Worm (Caenorhabditis elegans) whole organism, young adult: ENCODE data around the gene ZK1098.9.
A peak's percentile ranks its signal among the peaks of the same experiment; 100 is the strongest.

Experiments
- B0035.1 ChIP-seq: sonication (generic microtip); optimal IDR thresholded peaks from 2 replicates; lab custom pipeline; 2016; ENCODE audit warnings: missing genetic modification characterization, mild to moderate bottlenecking, missing compliant biosample characterization, missing genotype, missing genetic modification reagents
- B0261.1 ChIP-seq: sonication (generic microtip); optimal IDR thresholded peaks from 2 replicates; lab custom pipeline; 2016; ENCODE audit warnings: mild to moderate bottlenecking, missing genetic modification characterization, moderate library complexity, missing compliant biosample characterization
- B0336.3 ChIP-seq: fragments of 200-800 bp; sonication (Bioruptor generic); IDR thresholded peaks from 2 replicates; pipeline ENCODE4 v1.3.6; 2022; ENCODE audit warnings: missing genetic modification characterization, missing compliant biosample characterization
- F37B4.10 ChIP-seq: fragments of 200-800 bp; sonication (Bioruptor generic); IDR thresholded peaks from 2 replicates; pipeline ENCODE4 v1.3.6; 2022; ENCODE audit warnings: missing genetic modification characterization, missing compliant biosample characterization
- F39B2.1 ChIP-seq: fragments of 200-800 bp; sonication (Bioruptor generic); IDR thresholded peaks from 2 replicates; pipeline ENCODE4 v1.3.6; 2022; ENCODE audit warnings: missing genetic modification reagents, missing genetic modification characterization, missing compliant biosample characterization
- F57C9.4 ChIP-seq: sonication (generic microtip); optimal IDR thresholded peaks from 2 replicates; lab custom pipeline; 2017; ENCODE audit warnings: mild to moderate bottlenecking, missing genetic modification characterization, missing compliant biosample characterization
- K11D2.4 ChIP-seq: fragments of 200-800 bp; sonication (Bioruptor generic); IDR thresholded peaks from 2 replicates; pipeline ENCODE4 v1.3.6; 2022; ENCODE audit warnings: missing genetic modification reagents, missing genetic modification characterization, missing compliant biosample characterization
- K12H6.12 ChIP-seq: fragments of 200-800 bp; sonication (Bioruptor generic); optimal IDR thresholded peaks from 2 replicates; lab custom pipeline; 2018; ENCODE audit warnings: mild to moderate bottlenecking, missing genetic modification characterization, missing compliant biosample characterization
- Y53G8AR.9 ChIP-seq: fragments of 200-800 bp; sonication (Bioruptor generic); conservative IDR thresholded peaks from 2 replicates; pipeline ENCODE4 v1.3.6; 2022; ENCODE audit warnings: missing genetic modification reagents, missing genetic modification characterization, missing compliant biosample characterization
- Y79H2A.3 ChIP-seq: fragments of 200-800 bp; sonication (Bioruptor generic); conservative IDR thresholded peaks from 2 replicates; pipeline ENCODE4 v1.3.6; 2022; ENCODE audit warnings: missing genetic modification reagents, missing genetic modification characterization, missing compliant biosample characterization
- aptf-2 ChIP-seq: fragments of 200-800 bp; sonication (Bioruptor generic); conservative IDR thresholded peaks from 2 replicates; pipeline ENCODE4 v1.3.6; 2022; ENCODE audit warnings: missing genetic modification reagents, missing genetic modification characterization, missing compliant biosample characterization
- athp-1 ChIP-seq: sonication (generic microtip); optimal IDR thresholded peaks from 2 replicates; lab custom pipeline; 2017; ENCODE audit warnings: mild to moderate bottlenecking, missing genetic modification characterization, missing compliant biosample characterization
- attf-3 ChIP-seq: fragments of 200-800 bp; sonication (Bioruptor generic); conservative IDR thresholded peaks from 2 replicates; pipeline ENCODE4 v1.3.6; 2022; ENCODE audit warnings: missing genetic modification reagents, missing genetic modification characterization, missing compliant biosample characterization
- cebp-1 ChIP-seq, 2 experiments: fragments of 200-800 bp in 1 of 2; sonication (Bioruptor generic) in 1 of 2; sonication (generic microtip) in 1 of 2; IDR thresholded peaks in 1 of 2; optimal IDR thresholded peaks in 1 of 2; 2 replicates each; pipeline versions ENCODE4 v1.3.6 to Lab custom; 2017 to 2022; ENCODE audit warnings: missing compliant biosample characterization in 2 of 2, missing genetic modification characterization in 2 of 2, mild to moderate bottlenecking in 1 of 2, missing genetic modification reagents in 1 of 2, moderate library complexity in 1 of 2
- cebp-2 ChIP-seq: fragments of 200-800 bp; sonication (Bioruptor generic); IDR thresholded peaks from 2 replicates; pipeline ENCODE4 v1.3.6; 2022; ENCODE audit warnings: missing genetic modification characterization, missing compliant biosample characterization
- ceh-40 ChIP-seq: fragments of 200-800 bp; sonication (Bioruptor generic); IDR thresholded peaks from 2 replicates; pipeline ENCODE4 v1.3.6; 2022; ENCODE audit warnings: missing genetic modification characterization, missing compliant biosample characterization
- ceh-58 ChIP-seq: fragments of 200-800 bp; sonication (Bioruptor generic); IDR thresholded peaks from 2 replicates; pipeline ENCODE4 v1.3.6; 2022; ENCODE audit warnings: missing genetic modification characterization, missing compliant biosample characterization
- ceh-91 ChIP-seq: fragments of 200-800 bp; sonication (Bioruptor generic); IDR thresholded peaks from 2 replicates; pipeline ENCODE4 v1.3.6; 2022; ENCODE audit warnings: missing genetic modification reagents, missing genetic modification characterization, missing compliant biosample characterization
- chd-7 ChIP-seq: sonication (generic microtip); optimal IDR thresholded peaks from 2 replicates; lab custom pipeline; 2016; ENCODE audit warnings: mild to moderate bottlenecking, missing genetic modification characterization, moderate library complexity, missing compliant biosample characterization
- dox-1 ChIP-seq: fragments of 200-800 bp; sonication (Bioruptor generic); IDR thresholded peaks from 2 replicates; pipeline ENCODE4 v1.3.6; 2022; ENCODE audit warnings: missing genetic modification reagents, missing genetic modification characterization, missing compliant biosample characterization
- dpff-1 ChIP-seq: sonication (generic microtip); optimal IDR thresholded peaks from 2 replicates; lab custom pipeline; 2017; ENCODE audit warnings: mild to moderate bottlenecking, missing genetic modification characterization, missing compliant biosample characterization
- efl-1 ChIP-seq: fragments of 150-350 bp; optimal IDR thresholded peaks from 2 replicates; lab custom pipeline; 2014; ENCODE audit warnings: missing biosample characterization, missing genetic modification reagents, missing genetic modification characterization
- egl-44 ChIP-seq: fragments of 200-800 bp; sonication (Bioruptor generic); IDR thresholded peaks from 2 replicates; pipeline ENCODE4 v1.3.6; 2022; ENCODE audit warnings: missing genetic modification reagents, missing genetic modification characterization, missing compliant biosample characterization
- ets-4 ChIP-seq: fragments of 200-800 bp; sonication (Bioruptor generic); optimal IDR thresholded peaks from 2 replicates; lab custom pipeline; 2018; ENCODE audit warnings: mild to moderate bottlenecking, missing genetic modification characterization, missing compliant biosample characterization
- fkh-3 ChIP-seq: sonication (generic microtip); optimal IDR thresholded peaks from 2 replicates; lab custom pipeline; 2016; ENCODE audit warnings: mild to moderate bottlenecking, missing genetic modification characterization, missing compliant biosample characterization
- him-1 ChIP-seq: sonication (generic microtip); optimal IDR thresholded peaks from 2 replicates; lab custom pipeline; 2016; ENCODE audit warnings: missing genotype, missing genetic modification reagents, missing genetic modification characterization, missing compliant biosample characterization
- hlh-12 ChIP-seq: sonication (generic microtip); optimal IDR thresholded peaks from 2 replicates; lab custom pipeline; 2016; ENCODE audit warnings: missing genetic modification characterization, missing compliant biosample characterization
- hlh-26 ChIP-seq: fragments of 200-800 bp; sonication (Bioruptor generic); conservative IDR thresholded peaks from 2 replicates; pipeline ENCODE4 v1.3.6; 2022; ENCODE audit warnings: missing genetic modification reagents, missing genetic modification characterization, missing compliant biosample characterization
- hmg-1.2 ChIP-seq: fragments of 200-800 bp; sonication (Bioruptor generic); IDR thresholded peaks from 2 replicates; pipeline ENCODE4 v1.3.6; 2022; ENCODE audit warnings: missing genetic modification reagents, missing genetic modification characterization, missing compliant biosample characterization
- hmg-20 ChIP-seq: fragments of 200-800 bp; sonication (Bioruptor generic); IDR thresholded peaks from 2 replicates; pipeline ENCODE4 v1.3.6; 2022; ENCODE audit warnings: missing genetic modification reagents, missing genetic modification characterization, missing compliant biosample characterization
- hrde-1 ChIP-seq: sonication (generic microtip); optimal IDR thresholded peaks from 2 replicates; lab custom pipeline; 2016; ENCODE audit warnings: missing genetic modification characterization, mild to moderate bottlenecking, missing compliant biosample characterization, moderate library complexity, missing genotype, missing genetic modification reagents, borderline replicate concordance
- lag-1 ChIP-seq: fragments of 200-800 bp; sonication (Bioruptor generic); IDR thresholded peaks from 2 replicates; pipeline ENCODE4 v1.3.6; 2022; ENCODE audit warnings: missing genetic modification reagents, missing genetic modification characterization, missing compliant biosample characterization
- let-607 ChIP-seq, 2 experiments: fragments of 200-800 bp in 1 of 2; sonication (Bioruptor generic) in 1 of 2; sonication (generic microtip) in 1 of 2; optimal IDR thresholded peaks; 2 replicates each; lab custom pipeline; 2016 to 2018; ENCODE audit warnings: mild to moderate bottlenecking in 2 of 2, missing compliant biosample characterization in 2 of 2, missing genetic modification characterization in 2 of 2, moderate library complexity in 2 of 2, missing genotype in 1 of 2
- lin-35 ChIP-seq, 3 experiments: fragments of 150-350 bp in 2 of 3; sonication (generic microtip) in 1 of 3; optimal IDR thresholded peaks; 2 replicates each; lab custom pipeline; 2014 to 2018; ENCODE audit warnings: missing biosample characterization in 3 of 3, missing genetic modification characterization in 3 of 3, missing genetic modification reagents in 3 of 3
- lir-1 ChIP-seq: fragments of 200-800 bp; sonication (Bioruptor generic); conservative IDR thresholded peaks from 2 replicates; pipeline ENCODE4 v1.3.6; 2022; ENCODE audit warnings: missing genetic modification reagents, missing genetic modification characterization, missing compliant biosample characterization
- madf-3 ChIP-seq: fragments of 200-800 bp; sonication (Bioruptor generic); IDR thresholded peaks from 2 replicates; pipeline ENCODE4 v1.3.6; 2022; ENCODE audit warnings: missing genetic modification reagents, missing genetic modification characterization, missing compliant biosample characterization
- madf-6 ChIP-seq: fragments of 200-800 bp; sonication (Bioruptor generic); IDR thresholded peaks from 2 replicates; pipeline ENCODE4 v1.3.6; 2022; ENCODE audit warnings: missing genetic modification reagents, missing genetic modification characterization, missing compliant biosample characterization
- nfya-1 ChIP-seq: sonication (generic microtip); optimal IDR thresholded peaks from 2 replicates; lab custom pipeline; 2017; ENCODE audit warnings: antibody characterized with exemption, missing compliant biosample characterization, missing genetic modification characterization, borderline replicate concordance; ENCODE audit not compliant: insufficient read depth
- nhr-120 ChIP-seq: fragments of 200-800 bp; sonication (Bioruptor generic); IDR thresholded peaks from 2 replicates; pipeline ENCODE4 v1.3.6; 2022; ENCODE audit warnings: missing genetic modification characterization, missing compliant biosample characterization
- pbrm-1 ChIP-seq: fragments of 200-800 bp; sonication (Bioruptor generic); IDR thresholded peaks from 2 replicates; pipeline ENCODE4 v1.3.6; 2022; ENCODE audit warnings: missing genetic modification reagents, missing genetic modification characterization, missing compliant biosample characterization
- rcor-1 ChIP-seq: fragments of 200-800 bp; sonication (Bioruptor generic); IDR thresholded peaks from 2 replicates; pipeline ENCODE4 v1.3.6; 2022; ENCODE audit warnings: missing genetic modification reagents, missing genetic modification characterization, missing compliant biosample characterization
- rec-8 ChIP-seq, 2 experiments: sonication (generic microtip); optimal IDR thresholded peaks; 2 replicates each; lab custom pipeline; 2016; ENCODE audit warnings: mild to moderate bottlenecking in 2 of 2, missing genetic modification characterization in 2 of 2, missing genetic modification reagents in 2 of 2, missing genotype in 2 of 2, missing biosample characterization in 1 of 2, missing compliant biosample characterization in 1 of 2, moderate library complexity in 1 of 2
- repo-1 ChIP-seq: sonication (generic microtip); optimal IDR thresholded peaks from 2 replicates; lab custom pipeline; 2017; ENCODE audit warnings: mild to moderate bottlenecking, missing genetic modification characterization, missing compliant biosample characterization
- snpc-1.1 ChIP-seq: sonication (generic microtip); optimal IDR thresholded peaks from 2 replicates; lab custom pipeline; 2017; ENCODE audit warnings: missing genetic modification characterization, mild to moderate bottlenecking, missing compliant biosample characterization, antibody characterized with exemption, moderate library complexity, missing genotype, missing genetic modification reagents; ENCODE audit not compliant: insufficient read depth
- sptf-2 ChIP-seq: fragments of 200-800 bp; sonication (Bioruptor generic); optimal IDR thresholded peaks from 2 replicates; lab custom pipeline; 2018; ENCODE audit warnings: mild to moderate bottlenecking, missing genetic modification characterization, missing compliant biosample characterization
- xnd-1 ChIP-seq: sonication (generic microtip); optimal IDR thresholded peaks from 2 replicates; lab custom pipeline; 2016; ENCODE audit warnings: missing genotype, missing genetic modification reagents, missing genetic modification characterization, missing compliant biosample characterization

ZK1098.9 gene

DNA sequence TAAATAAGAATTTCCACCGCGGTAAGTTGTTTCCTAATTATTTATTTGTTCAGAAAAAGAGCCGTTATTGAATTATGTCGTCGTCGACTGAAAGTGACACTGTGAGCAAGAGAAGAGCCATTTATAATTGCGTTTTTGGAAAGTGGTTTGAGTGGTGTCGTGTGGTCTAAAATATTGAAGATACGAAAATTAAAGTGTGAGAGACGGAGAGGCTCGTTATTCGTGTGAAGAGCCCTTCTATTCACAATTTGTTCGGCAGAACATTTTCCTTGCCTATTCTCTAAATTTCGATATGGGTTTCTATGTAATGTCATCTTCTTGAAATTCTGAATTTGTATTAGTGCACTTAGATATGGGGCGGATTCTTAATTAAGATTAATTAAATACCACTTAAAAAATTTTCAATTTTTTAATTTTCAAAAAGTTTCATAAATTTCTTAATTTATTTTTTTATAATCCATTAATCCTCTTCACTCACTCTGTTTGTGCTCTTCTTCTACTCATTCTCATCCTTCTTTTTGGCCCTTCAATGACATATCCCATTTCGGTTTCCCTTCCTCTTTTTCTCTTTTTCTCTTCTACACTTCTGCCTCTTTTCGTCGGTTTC, 34.4 kb upstream of the ZK1098.9 start (continued):
- peak; percentile 70 for TF ChIP-seq Y53G8AR.9 (GFP tag; lab: Robert Waterston, UW)
- no peak for TF ChIP-seq F57C9.4
- TF ChIP-seq K11D2.4 (GFP tag; lab: Robert Waterston, UW), result no peak
- peak; percentile 90 for TF ChIP-seq repo-1 (tag; lab: Kevin White, UChicago)
- peak; percentile 65 for TF ChIP-seq chd-7
- no peak for TF ChIP-seq hlh-12 (tag; lab: Kevin White, UChicago)
- TF ChIP-seq B0035.1 (tag; lab: Kevin White, UChicago), result peak; percentile 48
- TF ChIP-seq ceh-91 (GFP tag; lab: Robert Waterston, UW), result no peak
- peak; percentile 9 for TF ChIP-seq xnd-1 (tag; lab: Kevin White, UChicago)
- no peak for TF ChIP-seq dox-1 (GFP tag; lab: Robert Waterston, UW)
- peak; percentile 7 for TF ChIP-seq athp-1
- no peak for TF ChIP-seq sptf-2 (GFP tag; lab: Kevin White, UChicago)
- TF ChIP-seq fkh-3 (tag; lab: Kevin White, UChicago), result no peak
- peak; percentile 11 for TF ChIP-seq hmg-1.2
- TF ChIP-seq rec-8 (tag; optimal IDR thresholded peaks at IDR 0.05; lab: Kevin White, UChicago), result peak in 1 of 2 experiments; percentile 3
- no peak for TF ChIP-seq ets-4 (GFP tag; lab: Kevin White, UChicago)
- TF ChIP-seq snpc-1.1 (tag; lab: Kevin White, UChicago), result no peak
- no peak for TF ChIP-seq lir-1
- TF ChIP-seq ceh-58 (GFP tag; lab: Robert Waterston, UW), result no peak
- no peak for TF ChIP-seq nfya-1 (tag; lab: Kevin White, UChicago)
- no peak for TF ChIP-seq lag-1 (GFP tag; lab: Robert Waterston, UW)
- TF ChIP-seq rcor-1 (GFP tag; lab: Robert Waterston, UW), result no peak
- TF ChIP-seq B0336.3 (GFP tag; lab: Robert Waterston, UW), result peak; percentile 65
- 0 out of 2 replicates have a peak, but pooled peaks have one; percentile 9 for TF ChIP-seq ceh-40 (GFP tag; lab: Robert Waterston, UW)
- TF ChIP-seq madf-3, result 0 out of 2 replicates have a peak, but pooled peaks have one; percentile 29
- no peak for TF ChIP-seq dpff-1 (tag; lab: Kevin White, UChicago)
- TF ChIP-seq hlh-26 (GFP tag; lab: Robert Waterston, UW), result no peak
- TF ChIP-seq pbrm-1 (GFP tag; lab: Robert Waterston, UW), result peak; percentile 60; the same call in 1 of the 2 replicates
- no peak for TF ChIP-seq nhr-120 (GFP tag; lab: Robert Waterston, UW)
- no peak for TF ChIP-seq egl-44
- TF ChIP-seq K12H6.12 (tag; lab: Kevin White, UChicago), result peak; percentile 12
- TF ChIP-seq Y79H2A.3, result no peak
- no peak for TF ChIP-seq efl-1 (GFP tag; lab: Kevin White, UChicago)
- no peak for TF ChIP-seq cebp-2 (GFP tag; lab: Robert Waterston, UW)
- TF ChIP-seq F37B4.10 (GFP tag; lab: Robert Waterston, UW), result 0 out of 2 replicates have a peak, but pooled peaks have one; percentile 54
- peak in 1 of 2 experiments; percentile 17 for TF ChIP-seq let-607 (tag; optimal IDR thresholded peaks at IDR 0.05; lab: Kevin White, UChicago)
- TF ChIP-seq B0261.1 (tag; lab: Kevin White, UChicago), result no peak
- TF ChIP-seq madf-6 (GFP tag; lab: Robert Waterston, UW), result peak; percentile 49
- TF ChIP-seq lin-35 (GFP tag; optimal IDR thresholded peaks at IDR 0.05; lab: Kevin White, UChicago), result peak in 1 of 3 experiments; percentile 51
- no peak for TF ChIP-seq F39B2.1 (GFP tag; lab: Robert Waterston, UW)
- TF ChIP-seq hmg-20 (GFP tag; lab: Robert Waterston, UW), result no peak
- peak; percentile 58 for TF ChIP-seq hrde-1 (tag; lab: Kevin White, UChicago)
- no peak for TF ChIP-seq cebp-1 (GFP tag; IDR thresholded peaks at IDR 0.05; lab: Robert Waterston, UW)
- TF ChIP-seq cebp-1 (tag; optimal IDR thresholded peaks at IDR 0.05; lab: Kevin White, UChicago), result peak; percentile 45
- no peak for TF ChIP-seq attf-3
- peak; percentile 38 for TF ChIP-seq him-1 (tag; lab: Kevin White, UChicago)
- no peak for TF ChIP-seq aptf-2 (GFP tag; lab: Robert Waterston, UW)
